Worm (Caenorhabditis elegans) whole organism, L2 larva: ENCODE measurements around the gene nspc-5.

Experiments used
- aly-2 ChIP-seq: fragments of 150-350 bp; optimal IDR thresholded peaks from 2 replicates; lab custom pipeline; 2014; ENCODE audit warnings: missing biosample characterization, missing genetic modification characterization
- ama-1 ChIP-seq: fragments of 150-350 bp; optimal IDR thresholded peaks from 2 replicates; lab custom pipeline; 2018; ENCODE audit warnings: inconsistent platforms
- ceh-82 ChIP-seq: fragments of 150-350 bp; optimal IDR thresholded peaks from 2 replicates; lab custom pipeline; 2014; ENCODE audit warnings: missing biosample characterization, missing genetic modification characterization
- crh-2 ChIP-seq: sonication (generic microtip); optimal IDR thresholded peaks from 2 replicates; lab custom pipeline; 2017; ENCODE audit warnings: missing biosample characterization, missing genetic modification characterization
- fos-1 ChIP-seq: fragments of 150-350 bp; optimal IDR thresholded peaks from 2 replicates; lab custom pipeline; 2014; ENCODE audit warnings: missing biosample characterization, missing genetic modification characterization
- nhr-11 ChIP-seq: fragments of 150-350 bp; optimal IDR thresholded peaks from 2 replicates; lab custom pipeline; 2014; ENCODE audit warnings: missing biosample characterization, missing genetic modification characterization
- nhr-12 ChIP-seq: fragments of 150-350 bp; optimal IDR thresholded peaks from 2 replicates; lab custom pipeline; 2014; ENCODE audit warnings: missing biosample characterization, missing genetic modification characterization
- skn-1 ChIP-seq: sonication (generic microtip); optimal IDR thresholded peaks from 2 replicates; lab custom pipeline; 2017; ENCODE audit warnings: missing biosample characterization, missing genetic modification characterization
- sma-9 ChIP-seq, 2 experiments: fragments of 150-350 bp in 1 of 2; sonication (generic microtip) in 1 of 2; optimal IDR thresholded peaks; 2 replicates each; lab custom pipeline; 2014 to 2016; ENCODE audit warnings: missing genetic modification characterization in 2 of 2, mild to moderate bottlenecking in 1 of 2, missing biosample characterization in 1 of 2, missing compliant biosample characterization in 1 of 2, missing genetic modification reagents in 1 of 2, moderate library complexity in 1 of 2
- unc-39 ChIP-seq: fragments of 150-350 bp; optimal IDR thresholded peaks from 2 replicates; lab custom pipeline; 2014; ENCODE audit warnings: missing biosample characterization, missing genetic modification characterization
- ztf-4 ChIP-seq: fragments of 150-350 bp; optimal IDR thresholded peaks from 2 replicates; lab custom pipeline; 2014; ENCODE audit warnings: missing biosample characterization, missing genetic modification characterization

DNA sequence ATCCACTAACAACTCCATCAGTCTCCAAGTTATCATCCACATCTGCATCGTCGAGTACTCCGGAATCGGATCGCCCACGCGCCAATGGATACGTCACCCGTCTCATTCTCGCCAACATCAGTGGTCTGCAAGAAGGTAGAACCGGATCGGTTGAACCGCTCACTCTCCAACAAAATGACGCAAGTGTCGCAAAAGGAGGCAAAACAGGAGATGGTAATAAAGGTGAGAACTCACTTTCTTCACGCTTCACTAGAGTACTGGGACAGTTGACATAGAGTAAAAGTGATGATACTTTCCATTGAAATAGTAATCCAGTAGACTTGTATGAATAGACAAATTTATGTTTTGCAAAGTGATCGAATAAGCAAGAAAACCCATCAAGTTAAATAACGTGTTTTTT lies 29.4 kb upstream of the nspc-5 start:
- no peak for TF ChIP-seq nhr-12 (tag; lab: Kevin White, UChicago)
- no peak for TF ChIP-seq skn-1 (tag; lab: Kevin White, UChicago)
- no peak for TF ChIP-seq ceh-82 (tag; lab: Kevin White, UChicago)
- TF ChIP-seq sma-9 (GFP tag; optimal IDR thresholded peaks at IDR 0.05; lab: Kevin White, UChicago), result no peak
- TF ChIP-seq sma-9 (tag; optimal IDR thresholded peaks at IDR 0.05; lab: Kevin White, UChicago), result no peak
- TF ChIP-seq aly-2, result no peak
- no peak for TF ChIP-seq nhr-11 (tag; lab: Kevin White, UChicago)
- no peak for TF ChIP-seq crh-2 (tag; lab: Kevin White, UChicago)
- TF ChIP-seq ama-1, result no peak
- TF ChIP-seq unc-39 (tag; lab: Kevin White, UChicago), result no peak
- TF ChIP-seq ztf-4 (tag; lab: Kevin White, UChicago), result no peak
- no peak for TF ChIP-seq fos-1 (tag; lab: Kevin White, UChicago)
